Worm (Caenorhabditis elegans) whole organism, midembryonic: ENCODE results near the gene flp-23.

Source experiments
- cog-1 ChIP-seq: sonication (generic microtip); optimal IDR thresholded peaks from 2 replicates; lab custom pipeline; 2016; ENCODE audit warnings: missing genetic modification characterization, missing compliant biosample characterization
- flt-1 ChIP-seq: fragments of 200-800 bp; sonication (Bioruptor generic); IDR thresholded peaks from 2 replicates; pipeline ENCODE4 v1.3.6; 2022; ENCODE audit warnings: missing genetic modification characterization, missing compliant biosample characterization
- klf-2 ChIP-seq: fragments of 200-800 bp; sonication (Bioruptor generic); conservative IDR thresholded peaks from 2 replicates; pipeline ENCODE4 v1.3.6; 2022; ENCODE audit warnings: missing genetic modification reagents, missing genetic modification characterization, missing compliant biosample characterization
- med-1 ChIP-seq: sonication (generic microtip); optimal IDR thresholded peaks from 2 replicates; lab custom pipeline; 2017; ENCODE audit warnings: missing genetic modification characterization, mild to moderate bottlenecking, missing compliant biosample characterization, antibody characterized with exemption, missing genetic modification reagents; ENCODE audit not compliant: insufficient read depth
- tab-1 ChIP-seq: fragments of 200-800 bp; sonication (Bioruptor generic); IDR thresholded peaks from 2 replicates; pipeline ENCODE4 v1.3.6; 2022; ENCODE audit warnings: missing genetic modification characterization, missing compliant biosample characterization
- ztf-23 ChIP-seq: fragments of 200-800 bp; sonication (Bioruptor generic); IDR thresholded peaks from 2 replicates; pipeline ENCODE4 v1.3.6; 2022; ENCODE audit warnings: missing genetic modification reagents, missing genetic modification characterization, missing compliant biosample characterization
- ztf-29 ChIP-seq: fragments of 200-800 bp; sonication (Bioruptor generic); IDR thresholded peaks from 2 replicates; pipeline ENCODE4 v1.3.6; 2022; ENCODE audit warnings: missing genetic modification reagents, missing genetic modification characterization, missing compliant biosample characterization

- TF ChIP-seq klf-2 (GFP tag; lab: Robert Waterston, UW): no peak
- TF ChIP-seq cog-1 (tag; lab: Kevin White, UChicago): no peak
- TF ChIP-seq ztf-23 (GFP tag; lab: Robert Waterston, UW): no peak
- TF ChIP-seq tab-1 (GFP tag; lab: Robert Waterston, UW): no peak
- no peak for TF ChIP-seq ztf-29 (GFP tag; lab: Robert Waterston, UW)
- no peak for TF ChIP-seq med-1 (GFP tag; lab: Kevin White, UChicago)
- TF ChIP-seq flt-1: no peak
Observed at ce11 chrIII:8693322-8693721, 42.8 kb downstream of the flp-23 start, which contains the start of gene B0303.7.
